Worm (Caenorhabditis elegans): ENCODE data around the gene C09B7.2.

C09B7.2 gene

ce11 chrX:2694725-2695124, 26.8 kb downstream of the C09B7.2 start, which contains the start of gene T02C5.1:
Gene T02C5.1 (plus strand): TSS chrX:2694923.
- TF ChIP-seq egrh-3 (GFP tag; IDR thresholded peaks at IDR 0.05) (no peak), tbp1 (GFP tag; optimal IDR thresholded peaks at IDR 0.05) (peak; percentile 1), nhr-80 (tag; optimal IDR thresholded peaks at IDR 0.05) (peak; percentile 18)

- TF ChIP-seq C06A6.2 (GFP tag; conservative IDR thresholded peaks at IDR 0.05), result no peak
- TF ChIP-seq cebp-1 (GFP tag; IDR thresholded peaks at IDR 0.05), result 0 out of 2 replicates have a peak, but pooled peaks have one; percentile 31
- TF ChIP-seq cebp-1 (tag; optimal IDR thresholded peaks at IDR 0.05), result peak; percentile 17
- peak; percentile 77 for TF ChIP-seq nhr-80 (tag; optimal IDR thresholded peaks at IDR 0.05)
- TF ChIP-seq sptf-2 (GFP tag; optimal IDR thresholded peaks at IDR 0.05), result no peak
- TF ChIP-seq snpc-4 (GFP tag; optimal IDR thresholded peaks at IDR 0.05), result no peak
- peak in 1 of 4 experiments; percentile 4 for TF ChIP-seq snpc-4 (tag; optimal IDR thresholded peaks at IDR 0.05)
- no peak for TF ChIP-seq repo-1 (tag; optimal IDR thresholded peaks at IDR 0.05)
- TF ChIP-seq ztf-26 (tag; optimal IDR thresholded peaks at IDR 0.05), result no peak
- no peak for TF ChIP-seq F37B4.10 (GFP tag; IDR thresholded peaks at IDR 0.05)
- no peak for TF ChIP-seq ztf-28 (GFP tag; IDR thresholded peaks at IDR 0.05)
- no peak for TF ChIP-seq aptf-3 (GFP tag; IDR thresholded peaks at IDR 0.05)
- TF ChIP-seq ets-4 (GFP tag; optimal IDR thresholded peaks at IDR 0.05), result peak; percentile 79
- no peak for TF ChIP-seq ceh-58 (GFP tag; IDR thresholded peaks at IDR 0.05)
- TF ChIP-seq efl-1 (GFP tag; optimal IDR thresholded peaks at IDR 0.05), result no peak
- no peak for TF ChIP-seq C17E4.6 (GFP tag; IDR thresholded peaks at IDR 0.05)
These were observed 27.4 kb downstream of the C09B7.2 start for ce11 chrX:2695292-2695691.

DNA sequence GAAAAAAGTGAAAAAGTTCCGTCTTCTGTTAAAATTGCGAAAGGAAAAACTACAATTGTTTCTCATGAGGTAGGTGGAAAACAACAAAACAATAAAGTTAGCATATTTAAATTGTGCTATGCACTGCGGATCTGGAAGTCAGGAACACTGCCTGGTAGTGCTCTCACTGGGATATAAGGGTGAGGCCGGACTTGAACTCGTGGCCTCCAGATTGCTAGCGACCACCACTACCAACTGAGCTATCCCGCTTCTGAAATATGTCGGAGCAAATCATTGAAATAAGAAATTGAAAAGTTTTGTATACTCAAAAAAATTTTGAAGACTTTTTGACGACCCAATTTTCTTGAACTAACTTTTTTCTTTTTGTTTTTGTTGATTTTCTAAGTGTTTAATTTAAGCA, 28.6 kb downstream of the C09B7.2 start:
- TF ChIP-seq rpc-1 (optimal IDR thresholded peaks at IDR 0.05), result peak; percentile 49
- peak; percentile 73 for TF ChIP-seq rpc-1 (tag; optimal IDR thresholded peaks at IDR 0.05)
- TF ChIP-seq snpc-4 (GFP tag; optimal IDR thresholded peaks at IDR 0.05), result no peak
- TF ChIP-seq snpc-4 (tag; optimal IDR thresholded peaks at IDR 0.05), result peak in 1 of 4 experiments; percentile 9
- peak; percentile 55; the same call in 1 of the 2 replicates for TF ChIP-seq Y56A3A.18 (GFP tag; IDR thresholded peaks at IDR 0.05)
- 0 out of 2 replicates have a peak, but pooled peaks have one; percentile 15 for TF ChIP-seq dox-1 (GFP tag; IDR thresholded peaks at IDR 0.05)
- peak; percentile 25 for TF ChIP-seq B0261.1 (tag; optimal IDR thresholded peaks at IDR 0.05)
- no peak for TF ChIP-seq Y95B8A.8 (GFP tag; IDR thresholded peaks at IDR 0.05)
- TF ChIP-seq mxl-1 (tag; optimal IDR thresholded peaks at IDR 0.05), result no peak
- TF ChIP-seq tbp1 (GFP tag; optimal IDR thresholded peaks at IDR 0.05), result peak; percentile 61

ce11 chrX:2697645-2698044, 29.7 kb downstream of the C09B7.2 start:
- TF ChIP-seq egl-44 (GFP tag; IDR thresholded peaks at IDR 0.05), result no peak
- no peak for TF ChIP-seq sea-2 (GFP tag; IDR thresholded peaks at IDR 0.05)
- no peak for TF ChIP-seq sptf-2 (GFP tag; optimal IDR thresholded peaks at IDR 0.05)
- no peak for TF ChIP-seq aptf-3 (GFP tag; IDR thresholded peaks at IDR 0.05)
- no peak for TF ChIP-seq chd-7 (tag; optimal IDR thresholded peaks at IDR 0.05)
- no peak for TF ChIP-seq nfyb-1 (GFP tag; IDR thresholded peaks at IDR 0.05)

ce11 chrX:2698197-2698800, 30.4 kb downstream of the C09B7.2 start:
- TF ChIP-seq atf-7 (tag; optimal IDR thresholded peaks at IDR 0.05) (no peak), ccch-3 (GFP tag; optimal IDR thresholded peaks at IDR 0.05) (no peak), tbp1 (GFP tag; optimal IDR thresholded peaks at IDR 0.05) (no peak), sdz-38 (tag; optimal IDR thresholded peaks at IDR 0.05) (no peak), Y79H2A.3 (GFP tag; conservative IDR thresholded peaks at IDR 0.05) (0 out of 2 replicates have a peak, but pooled peaks have one; percentile 12), ceh-100 (GFP tag; IDR thresholded peaks at IDR 0.05) (no peak), attf-5 (GFP tag; optimal IDR thresholded peaks at IDR 0.05) (no peak), dox-1 (GFP tag; IDR thresholded peaks at IDR 0.05) (no peak), nhr-80 (tag; optimal IDR thresholded peaks at IDR 0.05) (peak; percentile 29), Y53G8AR.9 (GFP tag; conservative IDR thresholded peaks at IDR 0.05) (peak; percentile 55; the same call in 1 of the 2 replicates), cebp-1 (GFP tag; IDR thresholded peaks at IDR 0.05) (no peak), cebp-1 (tag; optimal IDR thresholded peaks at IDR 0.05) (peak; percentile 47), T26A5.8 (tag; optimal IDR thresholded peaks at IDR 0.05) (no peak), let-607 (tag; optimal IDR thresholded peaks at IDR 0.05) (peak in 1 of 2 experiments; percentile 7), zfh-2 (GFP tag; conservative IDR thresholded peaks at IDR 0.05) (no peak), snpc-1.1 (tag; optimal IDR thresholded peaks at IDR 0.05; ENCODE audit: insufficient read depth) (no peak), rec-8 (tag; optimal IDR thresholded peaks at IDR 0.05) (no peak), F57A8.1 (GFP tag; optimal IDR thresholded peaks at IDR 0.05) (no peak)

Measured in whole organism, young adult.